Worm (Caenorhabditis elegans) whole organism, L4/young adult: ENCODE measurements around the gene pals-33.

Experiments
- W03F9.2 ChIP-seq: fragments of 150-350 bp; optimal IDR thresholded peaks from 2 replicates; lab custom pipeline; 2014; ENCODE audit warnings: missing biosample characterization, missing genetic modification characterization
- dao-5 ChIP-seq: sonication (generic microtip); optimal IDR thresholded peaks from 2 replicates; lab custom pipeline; 2016; ENCODE audit warnings: missing genotype, missing genetic modification characterization, moderate library complexity, missing compliant biosample characterization
- him-1 ChIP-seq: sonication (generic microtip); optimal IDR thresholded peaks from 2 replicates; lab custom pipeline; 2016; ENCODE audit warnings: missing genotype, missing genetic modification reagents, missing genetic modification characterization, missing compliant biosample characterization

ce11 chrV:3647862-3648261, 25.3 kb upstream of the pals-33 start, which contains the start of gene F59B1.10:
- TF ChIP-seq him-1 (tag; lab: Kevin White, UChicago) = no peak
- no peak for TF ChIP-seq W03F9.2 (tag; lab: Kevin White, UChicago)
- no peak for TF ChIP-seq dao-5 (tag; lab: Kevin White, UChicago)
